Fruit fly (Drosophila melanogaster) whole organism, embryonic: Measurements from ENCODE around the gene CG14273.

Source experiments
- ATbp ChIP-seq: fragments of 200-800 bp; sonication (Bioruptor generic); optimal IDR thresholded peaks from 2 replicates; lab custom pipeline; 2017; ENCODE audit warnings: missing biosample characterization, mild to moderate bottlenecking, missing genetic modification characterization, missing genetic modification reagents
- Adf1 ChIP-seq: fragments of 200-800 bp; sonication (Bioruptor generic); IDR thresholded peaks from 2 replicates; pipeline ENCODE4 v1.3.6; 2022; ENCODE audit warnings: missing biosample characterization, missing genetic modification characterization
- Asciz ChIP-seq: fragments of 200-800 bp; sonication (Bioruptor generic); optimal IDR thresholded peaks from 2 replicates; lab custom pipeline; 2017; ENCODE audit warnings: missing biosample characterization, mild to moderate bottlenecking, missing genetic modification characterization, missing genetic modification reagents
- Atf-2 ChIP-seq: fragments of 200-800 bp; sonication (Bioruptor generic); optimal IDR thresholded peaks from 2 replicates; lab custom pipeline; 2016; ENCODE audit warnings: missing biosample characterization, missing genetic modification characterization
- CG11085 ChIP-seq: fragments of 200-800 bp; sonication (Bioruptor generic); IDR thresholded peaks from 2 replicates; pipeline ENCODE4 v1.3.6; 2022; ENCODE audit warnings: missing biosample characterization, missing genetic modification characterization
- CG11247 ChIP-seq: fragments of 200-800 bp; sonication (Bioruptor generic); IDR thresholded peaks from 2 replicates; pipeline ENCODE4 v1.3.6; 2022; ENCODE audit warnings: missing biosample characterization, missing genetic modification characterization
- CG11696 ChIP-seq: fragments of 200-800 bp; sonication (Bioruptor generic); IDR thresholded peaks from 2 replicates; pipeline ENCODE4 v1.3.6; 2022; ENCODE audit warnings: missing biosample characterization, missing genetic modification characterization
- CG12236 ChIP-seq: fragments of 200-800 bp; sonication (Bioruptor generic); optimal IDR thresholded peaks from 2 replicates; lab custom pipeline; 2016; ENCODE audit warnings: missing biosample characterization, missing genetic modification characterization
- CG12299 ChIP-seq: fragments of 200-800 bp; sonication (Bioruptor generic); optimal IDR thresholded peaks from 2 replicates; lab custom pipeline; 2018; ENCODE audit warnings: missing biosample characterization, mild to moderate bottlenecking, missing genetic modification characterization
- CG12659 ChIP-seq: fragments of 200-800 bp; sonication (Bioruptor generic); optimal IDR thresholded peaks from 3 replicates; lab custom pipeline; 2017; ENCODE audit warnings: mild to moderate bottlenecking, missing biosample characterization, missing genetic modification reagents, missing genetic modification characterization
- CG17359 ChIP-seq: fragments of 200-800 bp; sonication (Bioruptor generic); optimal IDR thresholded peaks from 3 replicates; lab custom pipeline; 2018; ENCODE audit warnings: missing biosample characterization, mild to moderate bottlenecking, missing genetic modification characterization, moderate library complexity
- CG18764 ChIP-seq: fragments of 200-800 bp; sonication (Bioruptor generic); optimal IDR thresholded peaks from 3 replicates; lab custom pipeline; 2016; ENCODE audit warnings: missing biosample characterization, missing genetic modification characterization
- CG2199 ChIP-seq: fragments of 200-800 bp; sonication (Bioruptor generic); IDR thresholded peaks from 3 replicates; pipeline ENCODE4 v1.3.6; 2022; ENCODE audit warnings: missing biosample characterization, missing genetic modification characterization
- CG4328 ChIP-seq: fragments of 200-800 bp; sonication (Bioruptor generic); optimal IDR thresholded peaks from 3 replicates; lab custom pipeline; 2017; ENCODE audit warnings: missing biosample characterization, missing genetic modification reagents, missing genetic modification characterization
- CG5180 ChIP-seq: fragments of 200-800 bp; sonication (Bioruptor generic); optimal IDR thresholded peaks from 3 replicates; lab custom pipeline; 2017; ENCODE audit warnings: missing biosample characterization, missing genetic modification characterization, mild to moderate bottlenecking, moderate library complexity, missing genetic modification reagents
- CG6765 ChIP-seq: fragments of 200-800 bp; sonication (Bioruptor generic); optimal IDR thresholded peaks from 3 replicates; lab custom pipeline; 2017; ENCODE audit warnings: missing biosample characterization, mild to moderate bottlenecking, missing genetic modification characterization
- CG8924 ChIP-seq: fragments of 200-800 bp; optimal IDR thresholded peaks from 3 replicates; lab custom pipeline; 2019; ENCODE audit warnings: missing biosample characterization, mild to moderate bottlenecking, missing genetic modification characterization, moderate library complexity
- CG8944 ChIP-seq: fragments of 200-800 bp; sonication (Bioruptor generic); optimal IDR thresholded peaks from 3 replicates; lab custom pipeline; 2016; ENCODE audit warnings: missing biosample characterization, missing genetic modification characterization
- CTCF ChIP-seq: fragments of 200-800 bp; sonication (Bioruptor generic); optimal IDR thresholded peaks from 2 replicates; lab custom pipeline; 2017; ENCODE audit warnings: missing biosample characterization, mild to moderate bottlenecking, missing genetic modification characterization, moderate library complexity
- Camta ChIP-seq: fragments of 200-800 bp; sonication (Bioruptor generic); optimal IDR thresholded peaks from 2 replicates; lab custom pipeline; 2016; ENCODE audit warnings: missing biosample characterization, missing genetic modification characterization
- Chrac-16 ChIP-seq: fragments of 200-800 bp; sonication (Bioruptor generic); optimal IDR thresholded peaks from 3 replicates; lab custom pipeline; 2016; ENCODE audit warnings: missing biosample characterization, missing genetic modification characterization
- CkIIα-i1 ChIP-seq: fragments of 200-800 bp; sonication (Bioruptor generic); IDR thresholded peaks from 2 replicates; pipeline ENCODE4 v1.3.6; 2022; ENCODE audit warnings: missing biosample characterization, missing genetic modification characterization
- Dbx ChIP-seq: fragments of 200-800 bp; sonication (Bioruptor generic); IDR thresholded peaks from 3 replicates; pipeline ENCODE4 v1.3.6; 2022; ENCODE audit warnings: missing biosample characterization, missing genetic modification characterization
- Fer2 ChIP-seq: fragments of 200-800 bp; sonication (Bioruptor generic); optimal IDR thresholded peaks from 2 replicates; lab custom pipeline; 2018; ENCODE audit warnings: missing biosample characterization, mild to moderate bottlenecking, missing genetic modification characterization, moderate library complexity
- HLH54F ChIP-seq: fragments of 200-800 bp; sonication (Bioruptor generic); optimal IDR thresholded peaks from 3 replicates; lab custom pipeline; 2016; ENCODE audit warnings: missing biosample characterization, missing genetic modification characterization
- HLHmδ ChIP-seq: fragments of 200-800 bp; sonication (Bioruptor generic); optimal IDR thresholded peaks from 2 replicates; lab custom pipeline; 2018; ENCODE audit warnings: missing biosample characterization, mild to moderate bottlenecking, missing genetic modification characterization, moderate library complexity
- Hr78 ChIP-seq, 2 experiments: fragments of 200-800 bp in 1 of 2; fragments of >200 bp in 1 of 2; sonication (Bioruptor generic) in 1 of 2; optimal IDR thresholded peaks; 2 replicates each; lab custom pipeline; 2017 to 2019; ENCODE audit warnings: missing biosample characterization in 2 of 2, missing genetic modification characterization in 2 of 2, mild to moderate bottlenecking in 1 of 2, moderate library complexity in 1 of 2
- Med ChIP-seq: fragments of 200-800 bp; sonication (Bioruptor generic); peaks from one replicate; lab custom pipeline; 2016; ENCODE audit warnings: missing biosample characterization, missing genetic modification characterization, mild to moderate bottlenecking, inconsistent platforms, moderate library complexity
- Meics ChIP-seq: fragments of 200-800 bp; sonication (Bioruptor generic); optimal IDR thresholded peaks from 2 replicates; lab custom pipeline; 2017; ENCODE audit warnings: missing biosample characterization, mild to moderate bottlenecking, missing genetic modification characterization
- NFAT ChIP-seq: fragments of 200-800 bp; sonication (Bioruptor generic); IDR thresholded peaks from 2 replicates; pipeline ENCODE4 v1.3.6; 2022; ENCODE audit warnings: missing biosample characterization, missing genetic modification characterization
- Ssrp ChIP-seq: fragments of 200-800 bp; sonication (Bioruptor generic); optimal IDR thresholded peaks from 2 replicates; lab custom pipeline; 2018; ENCODE audit warnings: missing biosample characterization, mild to moderate bottlenecking, missing genetic modification characterization, moderate library complexity
- Usf ChIP-seq: fragments of 200-800 bp; sonication (Bioruptor generic); optimal IDR thresholded peaks from 2 replicates; lab custom pipeline; 2017; ENCODE audit warnings: missing genotype, missing biosample characterization, missing genetic modification characterization
- ash1 ChIP-seq: fragments of 200-800 bp; sonication (Bioruptor generic); optimal IDR thresholded peaks from 2 replicates; lab custom pipeline; 2018; ENCODE audit warnings: missing biosample characterization, mild to moderate bottlenecking, missing genetic modification characterization
- emc ChIP-seq: fragments of 200-800 bp; sonication (Bioruptor generic); optimal IDR thresholded peaks from 2 replicates; lab custom pipeline; 2016; ENCODE audit warnings: missing biosample characterization, missing genetic modification characterization
- ewg ChIP-seq: fragments of 200-800 bp; sonication (Bioruptor generic); optimal IDR thresholded peaks from 3 replicates; lab custom pipeline; 2017; ENCODE audit warnings: mild to moderate bottlenecking, missing biosample characterization, missing genetic modification reagents, missing genetic modification characterization
- hbn ChIP-seq: fragments of 200-800 bp; sonication (Bioruptor generic); IDR thresholded peaks from 2 replicates; pipeline ENCODE4 v1.3.6; 2022; ENCODE audit warnings: missing biosample characterization, missing genetic modification characterization; ENCODE audit not compliant: partially characterized antibody
- kah ChIP-seq: fragments of 200-800 bp; sonication (Bioruptor generic); optimal IDR thresholded peaks from 2 replicates; lab custom pipeline; 2018; ENCODE audit warnings: missing biosample characterization, mild to moderate bottlenecking, missing genetic modification characterization
- knrl ChIP-seq: fragments of 200-800 bp; sonication (Bioruptor generic); IDR thresholded peaks from 3 replicates; pipeline ENCODE4 v1.3.6; 2022; ENCODE audit warnings: missing biosample characterization, missing genetic modification characterization; ENCODE audit not compliant: partially characterized antibody
- lilli ChIP-seq: fragments of 200-800 bp; sonication (Bioruptor generic); optimal IDR thresholded peaks from 3 replicates; lab custom pipeline; 2016; ENCODE audit warnings: missing biosample characterization, missing genetic modification characterization
- luna ChIP-seq: fragments of 200-800 bp; sonication (Bioruptor generic); optimal IDR thresholded peaks from 2 replicates; lab custom pipeline; 2016; ENCODE audit warnings: missing biosample characterization, missing genetic modification characterization
- pb ChIP-seq: fragments of 200-800 bp; sonication (Bioruptor generic); optimal IDR thresholded peaks from 3 replicates; lab custom pipeline; 2016; ENCODE audit warnings: missing biosample characterization, missing genetic modification characterization
- peb ChIP-seq: fragments of 200-800 bp; sonication (Bioruptor generic); IDR thresholded peaks from 2 replicates; pipeline ENCODE4 v1.3.6; 2022; ENCODE audit warnings: missing biosample characterization, missing genetic modification characterization
- pita ChIP-seq: fragments of 200-800 bp; sonication (Bioruptor generic); optimal IDR thresholded peaks from 2 replicates; lab custom pipeline; 2017; ENCODE audit warnings: missing biosample characterization, mild to moderate bottlenecking, missing genetic modification characterization
- ranshi ChIP-seq: fragments of 200-800 bp; sonication (Bioruptor generic); IDR thresholded peaks from 2 replicates; pipeline ENCODE4 v1.3.6; 2022; ENCODE audit warnings: missing biosample characterization, missing genetic modification characterization
- stc ChIP-seq: fragments of 200-800 bp; sonication (Bioruptor generic); IDR thresholded peaks from 2 replicates; pipeline ENCODE4 v1.3.6; 2022; ENCODE audit warnings: missing biosample characterization, missing genetic modification characterization
- tio ChIP-seq: fragments of 200-800 bp; sonication (Bioruptor generic); optimal IDR thresholded peaks from 2 replicates; lab custom pipeline; 2017; ENCODE audit warnings: missing biosample characterization, missing genetic modification characterization, inconsistent platforms
- ttk ChIP-seq: fragments of 200-800 bp; sonication (Bioruptor generic); IDR thresholded peaks from 2 replicates; pipeline ENCODE4 v2.1.2; 2022; ENCODE audit warnings: missing biosample characterization, missing genetic modification characterization
- tup ChIP-seq: fragments of 200-800 bp; sonication (Bioruptor generic); optimal IDR thresholded peaks from 2 replicates; lab custom pipeline; 2016; ENCODE audit warnings: missing biosample characterization, mild to moderate bottlenecking, missing genetic modification characterization, moderate library complexity
- usp ChIP-seq: fragments of >200 bp; optimal IDR thresholded peaks from 2 replicates; lab custom pipeline; 2017; ENCODE audit warnings: missing biosample characterization, missing genetic modification characterization
- z ChIP-seq: fragments of 200-800 bp; sonication (Bioruptor generic); IDR thresholded peaks from 3 replicates; pipeline ENCODE4 v1.3.6; 2022; ENCODE audit warnings: missing biosample characterization, missing genetic modification characterization

Gene CG14273

DNA sequence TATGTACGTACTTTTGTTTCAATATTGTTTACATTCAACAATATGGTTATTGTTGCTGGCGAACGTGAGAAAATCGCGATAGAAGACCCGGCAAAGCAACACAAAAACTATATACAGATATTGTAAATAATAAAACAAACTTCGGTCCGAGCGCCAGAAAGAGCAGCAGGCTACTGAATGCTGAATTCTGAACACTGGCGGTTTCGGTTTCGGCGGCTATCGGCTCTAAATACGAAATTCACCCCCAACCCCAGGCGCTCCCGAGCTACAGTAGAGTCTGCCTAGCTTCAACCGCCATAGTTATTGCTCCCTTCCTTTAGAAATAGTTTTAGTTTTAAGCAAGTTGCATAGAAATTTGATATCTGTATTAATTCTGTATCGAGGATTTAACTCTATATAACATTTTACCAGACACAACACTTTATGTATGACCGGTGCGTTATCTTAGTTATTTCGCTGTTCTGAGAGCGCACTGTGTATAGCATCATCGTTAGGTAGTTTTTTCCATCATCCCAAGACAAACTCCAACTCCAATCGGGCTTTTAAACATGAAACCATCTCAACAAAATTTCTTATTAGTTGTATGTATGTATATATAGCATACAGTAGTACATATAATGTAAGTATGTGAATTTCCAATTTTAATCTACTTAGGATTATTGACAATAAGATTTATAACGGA is 19.9 kb downstream of the CG14273 start, which contains the start of gene CG7627 (continued):
- TF ChIP-seq luna (peak; percentile 1), usp (no peak), CG12299 (tag; lab: Kevin White, UChicago) (peak; percentile 71), ttk (GFP tag; lab: Robert Waterston, UW) (peak; percentile 72), CG12659 (GFP tag; lab: Kevin White, UChicago) (peak; percentile 73), Ssrp (tag; lab: Kevin White, UChicago) (peak; percentile 61), ranshi (GFP tag; lab: Robert Waterston, UW) (peak; percentile 81), Atf-2 (GFP tag; lab: Kevin White, UChicago) (peak; percentile 60), z (GFP tag; lab: Robert Waterston, UW) (no peak), Usf (peak; percentile 51), pita (GFP tag; lab: Kevin White, UChicago) (no peak), CG8944 (GFP tag; lab: Kevin White, UChicago) (peak; percentile 75), CG5180 (GFP tag; lab: Kevin White, UChicago) (peak; percentile 58), ewg (peak; percentile 47), kah (peak; percentile 20), CkIIα-i1 (GFP tag; lab: Robert Waterston, UW) (0 out of 2 replicates have a peak, but pooled peaks have one; percentile 37), Adf1 (peak; percentile 68), Meics (GFP tag; lab: Kevin White, UChicago) (peak; percentile 84), CG11085 (GFP tag; lab: Robert Waterston, UW) (peak; percentile 72; the same call in 1 of the 2 replicates), NFAT (GFP tag; lab: Robert Waterston, UW) (peak; percentile 82), CG12236 (GFP tag; lab: Kevin White, UChicago) (no peak), pb (GFP tag; lab: Kevin White, UChicago) (peak; percentile 67), emc (GFP tag; lab: Kevin White, UChicago) (peak; percentile 39), Camta (GFP tag; lab: Kevin White, UChicago) (peak; percentile 47), ATbp (GFP tag; lab: Kevin White, UChicago) (peak; percentile 68), CG8924 (tag; lab: Kevin White, UChicago) (peak; percentile 61), peb (GFP tag; lab: Robert Waterston, UW) (peak; percentile 65), HLH54F (GFP tag; lab: Kevin White, UChicago) (peak; percentile 72), Fer2 (tag; lab: Kevin White, UChicago) (peak; percentile 58), tio (GFP tag; lab: Kevin White, UChicago) (peak; percentile 69), hbn (GFP tag; lab: Robert Waterston, UW) (no peak), CG18764 (no peak), CG2199 (GFP tag; lab: Robert Waterston, UW) (no peak), CG4328 (peak; percentile 57), knrl (no peak), CG11247 (GFP tag; lab: Robert Waterston, UW) (peak; percentile 88), CG17359 (tag; lab: Kevin White, UChicago) (peak; percentile 81), HLHmδ (no peak), ash1 (GFP tag; lab: Kevin White, UChicago) (no peak), CG6765 (GFP tag; lab: Kevin White, UChicago) (peak; percentile 67), Dbx (peak; percentile 85), CG11696 (GFP tag; lab: Robert Waterston, UW) (0 out of 2 replicates have a peak, but pooled peaks have one; percentile 34), Chrac-16 (GFP tag; lab: Kevin White, UChicago) (peak; percentile 62), lilli (peak; percentile 89), tup (GFP tag; lab: Kevin White, UChicago) (peak; percentile 41), CTCF (no peak), Med (GFP tag; lab: Kevin White, UChicago) (peak; percentile 97), Hr78 (GFP tag; optimal IDR thresholded peaks at IDR 0.05; lab: Kevin White, UChicago) (peak in 1 of 2 experiments; percentile 15), stc (peak; percentile 60; the same call in 1 of the 2 replicates), Asciz (GFP tag; lab: Kevin White, UChicago) (peak; percentile 66)
